Fruit fly (Drosophila melanogaster) whole organism, embryonic: ENCODE measurements around the gene CG15418.
A peak's percentile ranks its signal among the peaks of the same experiment; 100 is the strongest.

Experiments used
- Antp ChIP-seq: fragments of 200-800 bp; sonication (Bioruptor generic); optimal IDR thresholded peaks from 3 replicates; lab custom pipeline; 2016; ENCODE audit warnings: missing biosample characterization, missing genetic modification characterization
- Bteb2 ChIP-seq: fragments of 200-800 bp; sonication (Bioruptor generic); optimal IDR thresholded peaks from 2 replicates; lab custom pipeline; 2016; ENCODE audit warnings: missing biosample characterization, missing genetic modification characterization
- CG10979 ChIP-seq: fragments of 200-800 bp; sonication (Bioruptor generic); optimal IDR thresholded peaks from 2 replicates; lab custom pipeline; 2018; ENCODE audit warnings: missing biosample characterization, mild to moderate bottlenecking, missing genetic modification characterization, moderate library complexity
- CG11560 ChIP-seq: fragments of 200-800 bp; sonication (Bioruptor generic); IDR thresholded peaks from 3 replicates; pipeline ENCODE4 v1.3.6; 2022; ENCODE audit warnings: missing biosample characterization, missing genetic modification characterization
- CG12236 ChIP-seq: fragments of 200-800 bp; sonication (Bioruptor generic); optimal IDR thresholded peaks from 2 replicates; lab custom pipeline; 2016; ENCODE audit warnings: missing biosample characterization, missing genetic modification characterization
- CG12391 ChIP-seq: fragments of 200-800 bp; sonication (Bioruptor generic); optimal IDR thresholded peaks from 3 replicates; lab custom pipeline; 2018; ENCODE audit warnings: missing biosample characterization, mild to moderate bottlenecking, missing genetic modification characterization, moderate library complexity
- CG13287 ChIP-seq: fragments of 200-800 bp; sonication (Bioruptor generic); IDR thresholded peaks from 2 replicates; pipeline ENCODE4 v1.3.6; 2022; ENCODE audit warnings: missing biosample characterization, missing genetic modification characterization; ENCODE audit not compliant: partially characterized antibody
- CG14014 ChIP-seq: fragments of 200-800 bp; sonication (Bioruptor generic); IDR thresholded peaks from 2 replicates; pipeline ENCODE4 v1.3.6; 2022; ENCODE audit warnings: missing biosample characterization, missing genetic modification characterization
- CG14965 ChIP-seq: fragments of 200-800 bp; sonication (Bioruptor generic); optimal IDR thresholded peaks from 2 replicates; lab custom pipeline; 2016; ENCODE audit warnings: missing biosample characterization, missing genetic modification characterization, borderline replicate concordance
- CG15073 ChIP-seq: fragments of 200-800 bp; sonication (Bioruptor generic); optimal IDR thresholded peaks from 2 replicates; lab custom pipeline; 2016; ENCODE audit warnings: missing biosample characterization, missing genetic modification characterization
- CG16863 ChIP-seq: fragments of 200-800 bp; sonication (Bioruptor generic); optimal IDR thresholded peaks from 3 replicates; lab custom pipeline; 2016; ENCODE audit warnings: missing biosample characterization, missing genetic modification characterization
- CG2120 ChIP-seq: fragments of 200-800 bp; sonication (Bioruptor generic); optimal IDR thresholded peaks from 3 replicates; lab custom pipeline; 2016; ENCODE audit warnings: missing biosample characterization, missing genetic modification characterization
- CG32767 ChIP-seq: fragments of 200-800 bp; sonication (Bioruptor generic); IDR thresholded peaks from 2 replicates; pipeline ENCODE4 v1.3.6; 2022; ENCODE audit warnings: missing biosample characterization, missing genetic modification characterization
- CG4707 ChIP-seq: fragments of 200-800 bp; sonication (Bioruptor generic); optimal IDR thresholded peaks from 2 replicates; lab custom pipeline; 2018; ENCODE audit warnings: missing biosample characterization, mild to moderate bottlenecking, missing genetic modification characterization, moderate library complexity
- CG5180 ChIP-seq: fragments of 200-800 bp; sonication (Bioruptor generic); optimal IDR thresholded peaks from 3 replicates; lab custom pipeline; 2017; ENCODE audit warnings: missing biosample characterization, missing genetic modification characterization, mild to moderate bottlenecking, moderate library complexity, missing genetic modification reagents
- CG8478 ChIP-seq: fragments of >200 bp; optimal IDR thresholded peaks from 2 replicates; lab custom pipeline; 2018
- CG8924 ChIP-seq: fragments of 200-800 bp; optimal IDR thresholded peaks from 3 replicates; lab custom pipeline; 2019; ENCODE audit warnings: missing biosample characterization, mild to moderate bottlenecking, missing genetic modification characterization, moderate library complexity
- CG9437 ChIP-seq: fragments of 200-800 bp; sonication (Bioruptor generic); optimal IDR thresholded peaks from 2 replicates; lab custom pipeline; 2018; ENCODE audit warnings: missing biosample characterization, mild to moderate bottlenecking, missing genetic modification characterization
- CTCF ChIP-seq: fragments of 200-800 bp; sonication (Bioruptor generic); optimal IDR thresholded peaks from 2 replicates; lab custom pipeline; 2017; ENCODE audit warnings: missing biosample characterization, mild to moderate bottlenecking, missing genetic modification characterization, moderate library complexity
- D19B ChIP-seq: fragments of 200-800 bp; sonication (Bioruptor generic); optimal IDR thresholded peaks from 2 replicates; lab custom pipeline; 2017; ENCODE audit warnings: missing biosample characterization, mild to moderate bottlenecking, missing genetic modification characterization
- Dbx ChIP-seq: fragments of 200-800 bp; sonication (Bioruptor generic); IDR thresholded peaks from 3 replicates; pipeline ENCODE4 v1.3.6; 2022; ENCODE audit warnings: missing biosample characterization, missing genetic modification characterization
- GATAe ChIP-seq: fragments of 200-800 bp; sonication (Bioruptor generic); conservative IDR thresholded peaks from 2 replicates; pipeline ENCODE4 v1.3.6; 2022; ENCODE audit warnings: missing biosample characterization, missing genetic modification characterization
- H2.0 ChIP-seq: fragments of 200-800 bp; sonication (Bioruptor generic); IDR thresholded peaks from 2 replicates; pipeline ENCODE4 v1.3.6; 2022; ENCODE audit warnings: missing biosample characterization, missing genetic modification characterization
- Lim3 ChIP-seq: fragments of 200-800 bp; sonication (Bioruptor generic); IDR thresholded peaks from 2 replicates; pipeline ENCODE4 v1.3.6; 2022; ENCODE audit warnings: missing biosample characterization, missing genetic modification characterization
- MBD-R2 ChIP-seq: fragments of 200-800 bp; sonication (Bioruptor generic); IDR thresholded peaks from 2 replicates; pipeline ENCODE4 v1.3.6; 2022; ENCODE audit warnings: missing biosample characterization, missing genetic modification characterization
- Max ChIP-seq: fragments of 200-800 bp; sonication (Bioruptor generic); optimal IDR thresholded peaks from 2 replicates; lab custom pipeline; 2016; ENCODE audit warnings: missing biosample characterization, mild to moderate bottlenecking, missing genetic modification characterization
- Mrtf ChIP-seq: fragments of 200-800 bp; sonication (Bioruptor generic); IDR thresholded peaks from 3 replicates; pipeline ENCODE4 v1.3.6; 2022; ENCODE audit warnings: missing biosample characterization, missing genetic modification characterization
- Opbp ChIP-seq: fragments of 200-800 bp; sonication (Bioruptor generic); IDR thresholded peaks from 3 replicates; pipeline ENCODE4 v1.3.6; 2022; ENCODE audit warnings: missing biosample characterization, missing genetic modification characterization; ENCODE audit not compliant: partially characterized antibody
- Poxn ChIP-seq: fragments of 200-800 bp; sonication (Bioruptor generic); IDR thresholded peaks from 2 replicates; pipeline ENCODE4 v1.3.6; 2022; ENCODE audit warnings: missing biosample characterization, missing genetic modification characterization
- bcd ChIP-seq: fragments of 200-800 bp; sonication (Bioruptor generic); optimal IDR thresholded peaks from 2 replicates; lab custom pipeline; 2017; ENCODE audit warnings: missing biosample characterization, mild to moderate bottlenecking, missing genetic modification characterization
- chif ChIP-seq, 2 experiments: fragments of 200-800 bp; sonication (Bioruptor generic); optimal IDR thresholded peaks; 3 replicates each; lab custom pipeline; 2016; ENCODE audit warnings: missing biosample characterization in 2 of 2, missing genetic modification characterization in 2 of 2
- ci ChIP-seq: fragments of 200-800 bp; sonication (Bioruptor generic); IDR thresholded peaks from 3 replicates; pipeline ENCODE4 v1.3.6; 2022; ENCODE audit warnings: missing biosample characterization, missing genetic modification characterization
- cwo ChIP-seq: fragments of 200-800 bp; sonication (Bioruptor generic); optimal IDR thresholded peaks from 3 replicates; lab custom pipeline; 2017; ENCODE audit warnings: missing biosample characterization, missing genetic modification characterization, mild to moderate bottlenecking, moderate library complexity, missing genetic modification reagents
- dysf ChIP-seq: fragments of 200-800 bp; sonication (Bioruptor generic); IDR thresholded peaks from 3 replicates; pipeline ENCODE4 v1.3.6; 2022; ENCODE audit warnings: missing biosample characterization, missing genetic modification characterization
- ems ChIP-seq: fragments of 200-800 bp; sonication (Bioruptor generic); optimal IDR thresholded peaks from 3 replicates; lab custom pipeline; 2016; ENCODE audit warnings: missing biosample characterization, missing genetic modification characterization
- ham ChIP-seq: fragments of 200-800 bp; sonication (Bioruptor generic); IDR thresholded peaks from 2 replicates; pipeline ENCODE4 v1.3.6; 2022; ENCODE audit warnings: missing biosample characterization, missing genetic modification characterization
- inv ChIP-seq: fragments of 200-800 bp; sonication (Bioruptor generic); IDR thresholded peaks from 2 replicates; pipeline ENCODE4 v1.3.6; 2022; ENCODE audit warnings: missing biosample characterization, missing genetic modification characterization; ENCODE audit not compliant: partially characterized antibody
- jigr1 ChIP-seq: fragments of 200-800 bp; sonication (Bioruptor generic); IDR thresholded peaks from 3 replicates; pipeline ENCODE4 v1.3.6; 2022; ENCODE audit warnings: missing biosample characterization, missing genetic modification characterization
- kay ChIP-seq: fragments of 200-800 bp; sonication (Bioruptor generic); optimal IDR thresholded peaks from 2 replicates; lab custom pipeline; 2016; ENCODE audit warnings: missing biosample characterization, missing genetic modification characterization
- mld ChIP-seq: fragments of 200-800 bp; sonication (Bioruptor generic); IDR thresholded peaks from 3 replicates; pipeline ENCODE4 v1.3.6; 2022; ENCODE audit warnings: missing biosample characterization, missing genetic modification characterization; ENCODE audit not compliant: partially characterized antibody
- nau ChIP-seq: fragments of 200-800 bp; sonication (Bioruptor generic); optimal IDR thresholded peaks from 3 replicates; lab custom pipeline; 2017; ENCODE audit warnings: missing biosample characterization, mild to moderate bottlenecking, missing genetic modification characterization, missing genetic modification reagents
- oc ChIP-seq: fragments of 200-800 bp; sonication (Bioruptor generic); optimal IDR thresholded peaks from 2 replicates; lab custom pipeline; 2018; ENCODE audit warnings: missing biosample characterization, mild to moderate bottlenecking, missing genetic modification characterization, moderate library complexity
- pfk ChIP-seq: fragments of 200-800 bp; sonication (Bioruptor generic); optimal IDR thresholded peaks from 2 replicates; lab custom pipeline; 2018; ENCODE audit warnings: missing biosample characterization, mild to moderate bottlenecking, missing genetic modification characterization, moderate library complexity
- pho ChIP-seq: fragments of 200-800 bp; sonication (Bioruptor generic); optimal IDR thresholded peaks from 2 replicates; lab custom pipeline; 2016; ENCODE audit warnings: missing biosample characterization, missing genetic modification characterization
- row ChIP-seq: fragments of 200-800 bp; sonication (Bioruptor generic); IDR thresholded peaks from 3 replicates; pipeline ENCODE4 v1.3.6; 2022; ENCODE audit warnings: missing biosample characterization, missing genetic modification characterization
- salm ChIP-seq: fragments of 200-800 bp; sonication (Bioruptor generic); optimal IDR thresholded peaks from 2 replicates; lab custom pipeline; 2018; ENCODE audit warnings: missing biosample characterization, mild to moderate bottlenecking, missing genetic modification characterization
- scrt ChIP-seq: fragments of 200-800 bp; sonication (Bioruptor generic); optimal IDR thresholded peaks from 2 replicates; lab custom pipeline; 2018; ENCODE audit warnings: missing biosample characterization, mild to moderate bottlenecking, missing genetic modification characterization, moderate library complexity
- sima ChIP-seq: fragments of 200-800 bp; sonication (Bioruptor generic); optimal IDR thresholded peaks from 2 replicates; lab custom pipeline; 2016; ENCODE audit warnings: missing biosample characterization, missing genetic modification characterization
- sna ChIP-seq: fragments of 200-800 bp; sonication (Bioruptor generic); IDR thresholded peaks from 2 replicates; pipeline ENCODE4 v1.3.6; 2022; ENCODE audit warnings: missing biosample characterization, missing genetic modification characterization; ENCODE audit not compliant: partially characterized antibody
- sr ChIP-seq: fragments of 200-800 bp; sonication (Bioruptor generic); IDR thresholded peaks from 3 replicates; pipeline ENCODE4 v1.3.6; 2022; ENCODE audit warnings: missing biosample characterization, missing genetic modification characterization
- stc ChIP-seq: fragments of 200-800 bp; sonication (Bioruptor generic); IDR thresholded peaks from 2 replicates; pipeline ENCODE4 v1.3.6; 2022; ENCODE audit warnings: missing biosample characterization, missing genetic modification characterization
- yki ChIP-seq: fragments of >200 bp; optimal IDR thresholded peaks from 3 replicates; lab custom pipeline; 2018
- zen2 ChIP-seq: fragments of 200-800 bp; sonication (Bioruptor generic); IDR thresholded peaks from 3 replicates; pipeline ENCODE4 v1.3.6; 2022; ENCODE audit warnings: missing biosample characterization, missing genetic modification characterization; ENCODE audit not compliant: partially characterized antibody

CG15418 gene

DNA sequence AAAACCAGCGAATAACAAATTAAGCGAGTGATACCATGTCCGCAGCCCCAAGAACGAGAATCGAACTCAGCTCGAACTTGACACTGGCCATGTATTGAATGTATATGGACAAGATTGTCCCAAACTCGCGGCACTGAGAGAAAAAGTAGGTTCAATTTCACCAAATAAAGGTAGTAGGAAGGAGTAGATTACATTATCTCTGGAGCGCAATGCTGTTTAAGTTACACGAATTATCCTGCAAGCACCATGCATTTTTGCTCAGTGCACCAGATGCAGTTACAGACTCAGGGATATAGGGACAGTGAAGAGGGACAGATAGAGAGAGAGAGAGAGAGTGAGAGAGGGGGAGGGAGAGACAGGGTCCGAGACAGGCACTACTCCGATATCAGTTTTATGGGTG is 27.5 kb downstream of the CG15418 start (continued):
- TF ChIP-seq mld (GFP tag; lab: Robert Waterston, UW) = no peak
- TF ChIP-seq cwo (GFP tag; lab: Kevin White, UChicago) = no peak
- no peak for TF ChIP-seq sr (GFP tag; lab: Robert Waterston, UW)
- TF ChIP-seq Poxn (GFP tag; lab: Robert Waterston, UW) = no peak
- TF ChIP-seq dysf (GFP tag; lab: Robert Waterston, UW) = peak; percentile 55; the same call in 2 of the 3 replicates
- TF ChIP-seq CG8478 (lab: Kevin White, UChicago) = no peak
- TF ChIP-seq sima (GFP tag; lab: Kevin White, UChicago) = no peak
- TF ChIP-seq CG11560 = no peak
- TF ChIP-seq pfk (GFP tag; lab: Kevin White, UChicago) = no peak
- no peak for TF ChIP-seq CG2120
- TF ChIP-seq pho = no peak
- peak; percentile 61 for TF ChIP-seq CG12391
- TF ChIP-seq sna = no peak
- TF ChIP-seq salm (tag; lab: Kevin White, UChicago) = no peak
- no peak for TF ChIP-seq Dbx (GFP tag; lab: Robert Waterston, UW)
- no peak for TF ChIP-seq kay (GFP tag; lab: Kevin White, UChicago)
- no peak for TF ChIP-seq jigr1
- no peak for TF ChIP-seq ham (GFP tag; lab: Robert Waterston, UW)
- TF ChIP-seq CG4707 (GFP tag; lab: Kevin White, UChicago) = no peak
- peak; percentile 72 for TF ChIP-seq CG10979 (tag; lab: Kevin White, UChicago)
- TF ChIP-seq CG9437 (GFP tag; lab: Kevin White, UChicago) = no peak
- no peak; the same call in 1 of the 2 replicates for TF ChIP-seq CG14014
- TF ChIP-seq CG14965 = no peak
- TF ChIP-seq Max = no peak
- TF ChIP-seq stc (GFP tag; lab: Robert Waterston, UW) = no peak
- no peak for TF ChIP-seq zen2 (GFP tag; lab: Robert Waterston, UW)
- peak; percentile 11 for TF ChIP-seq bcd (GFP tag; lab: Kevin White, UChicago)
- TF ChIP-seq scrt (GFP tag; lab: Kevin White, UChicago) = no peak
- no peak for TF ChIP-seq GATAe (GFP tag; lab: Robert Waterston, UW)
- TF ChIP-seq yki (lab: Kevin White, UChicago) = no peak
- TF ChIP-seq Mrtf (GFP tag; lab: Robert Waterston, UW) = 0 out of 3 replicates have a peak, but pooled peaks have one; percentile 33
- no peak for TF ChIP-seq Lim3 (GFP tag; lab: Robert Waterston, UW)
- no peak for TF ChIP-seq inv
- TF ChIP-seq chif (GFP tag; optimal IDR thresholded peaks at IDR 0.05; lab: Kevin White, UChicago) = peak; percentile 41 to 87
- no peak for TF ChIP-seq CG5180 (GFP tag; lab: Kevin White, UChicago)
- TF ChIP-seq ems (GFP tag; lab: Kevin White, UChicago) = no peak
- no peak for TF ChIP-seq CTCF (GFP tag; lab: Kevin White, UChicago)
- peak; percentile 37 for TF ChIP-seq CG16863 (GFP tag; lab: Kevin White, UChicago)
- TF ChIP-seq oc (tag; lab: Kevin White, UChicago) = no peak
- no peak for TF ChIP-seq CG32767 (GFP tag; lab: Robert Waterston, UW)
- TF ChIP-seq MBD-R2 (GFP tag; lab: Robert Waterston, UW) = no peak
- no peak for TF ChIP-seq CG13287 (GFP tag; lab: Robert Waterston, UW)
- TF ChIP-seq Antp = peak; percentile 70
- TF ChIP-seq ci (GFP tag; lab: Robert Waterston, UW) = peak; percentile 74; the same call in 2 of the 3 replicates
- no peak for TF ChIP-seq Opbp (GFP tag; lab: Robert Waterston, UW)
- peak; percentile 60 for TF ChIP-seq CG8924 (tag; lab: Kevin White, UChicago)
- no peak for TF ChIP-seq nau
- TF ChIP-seq CG15073 (GFP tag; lab: Kevin White, UChicago) = no peak
- TF ChIP-seq D19B (GFP tag; lab: Kevin White, UChicago) = no peak
- peak; percentile 57; the same call in 2 of the 3 replicates for TF ChIP-seq row (GFP tag; lab: Robert Waterston, UW)
- peak; percentile 24 for TF ChIP-seq CG12236 (GFP tag; lab: Kevin White, UChicago)
- TF ChIP-seq Bteb2 (GFP tag; lab: Kevin White, UChicago) = no peak
- TF ChIP-seq H2.0 = no peak
